Fruit fly (Drosophila melanogaster): ENCODE data around the gene Acer.

The Acer gene

DNA sequence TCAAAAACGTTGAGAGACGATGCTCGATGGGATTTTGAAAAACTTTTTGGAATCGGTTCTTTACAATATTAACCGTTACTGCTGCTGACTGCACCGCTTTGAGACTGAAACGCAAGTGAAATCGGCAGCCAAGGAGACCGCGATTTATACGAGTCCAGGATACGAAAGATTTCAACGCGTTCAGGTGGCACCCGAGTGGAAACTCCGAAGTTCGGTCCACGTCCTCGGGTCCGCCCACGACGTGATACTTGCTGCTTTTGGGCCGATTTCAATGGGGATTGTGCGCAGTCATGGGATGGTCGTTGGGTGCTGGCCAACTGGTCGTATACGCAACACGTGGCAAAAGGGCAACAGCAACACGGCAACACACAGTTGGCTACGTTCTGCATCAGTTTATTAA lies 15.0 kb upstream of the Acer start, which contains the start of gene Dh31:
TSS of gene Dh31 (minus strand) at position 117 of the 400 bp plus-strand sequence.
- no peak for TF ChIP-seq Myc (optimal IDR thresholded peaks at IDR 0.05)

DNA sequence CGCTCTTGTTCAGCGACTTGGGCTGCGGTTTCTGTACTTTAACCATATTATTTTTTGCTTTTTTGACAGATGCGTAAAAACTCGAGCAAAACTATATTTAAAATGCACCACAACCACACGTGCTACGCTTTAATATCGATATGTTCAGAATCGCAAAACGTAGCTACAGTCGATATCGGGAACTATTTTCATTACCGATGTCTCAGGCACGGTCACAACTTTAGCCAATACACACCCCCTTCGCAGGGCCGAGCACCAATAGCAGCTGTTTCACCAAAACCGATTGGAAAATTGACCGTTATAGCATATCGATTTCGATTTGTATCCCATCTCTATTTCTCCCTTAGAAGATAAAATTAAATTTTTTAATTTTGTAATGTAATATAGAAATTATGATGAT lies 10.0 kb upstream of the Acer start, which contains the start of gene CG13096:
TSS of gene CG13096 (minus strand) at position 144 of the 400 bp plus-strand sequence.
- no peak for TF ChIP-seq psq (optimal IDR thresholded peaks at IDR 0.05)
- no peak for TF ChIP-seq h (optimal IDR thresholded peaks at IDR 0.05)
- TF ChIP-seq Myc (optimal IDR thresholded peaks at IDR 0.05), result no peak
- no peak for TF ChIP-seq Sin3A (optimal IDR thresholded peaks at IDR 0.05)
- no peak for TF ChIP-seq insv (optimal IDR thresholded peaks at IDR 0.05)
- no peak for TF ChIP-seq ttk (optimal IDR thresholded peaks at IDR 0.05)

dm6 chr2L:8514748-8515147 lies 7.0 kb upstream of the Acer start, which contains the start of the genes CG13097 and PIG-U:
Gene CG13097 (minus strand): TSS chr2L:8514868.
Gene PIG-U (plus strand): TSS chr2L:8515096.
- TF ChIP-seq psq (optimal IDR thresholded peaks at IDR 0.05) (no peak), insv (optimal IDR thresholded peaks at IDR 0.05) (no peak), Sin3A (optimal IDR thresholded peaks at IDR 0.05) (no peak), Myc (optimal IDR thresholded peaks at IDR 0.05) (no peak), ttk (optimal IDR thresholded peaks at IDR 0.05) (no peak), h (optimal IDR thresholded peaks at IDR 0.05) (no peak)

dm6 chr2L:8517256-8517694 lies 4.5 kb upstream of the Acer start, which contains the start of the genes mRpL51 and Uba4:
Gene mRpL51 (minus strand): TSS chr2L:8517380.
Gene Uba4 (plus strand): TSS chr2L:8517411.
- TF ChIP-seq h (optimal IDR thresholded peaks at IDR 0.05) (no peak), Sin3A (optimal IDR thresholded peaks at IDR 0.05) (no peak), psq (optimal IDR thresholded peaks at IDR 0.05) (no peak), insv (optimal IDR thresholded peaks at IDR 0.05) (no peak)

- no peak for TF ChIP-seq psq (optimal IDR thresholded peaks at IDR 0.05)
Measured at dm6 chr2L:8519390-8519789, 2.3 kb upstream of the Acer start, which contains the start of gene Sgp. Gene Sgp (plus strand): TSS chr2L:8519690.

dm6 chr2L:8522781-8523180 lies 1.0 kb downstream of the Acer start:
- TF ChIP-seq insv (optimal IDR thresholded peaks at IDR 0.05) (no peak), ttk (optimal IDR thresholded peaks at IDR 0.05) (no peak), Sin3A (optimal IDR thresholded peaks at IDR 0.05) (no peak), Myc (optimal IDR thresholded peaks at IDR 0.05) (no peak), h (optimal IDR thresholded peaks at IDR 0.05) (no peak)

dm6 chr2L:8525000-8525399 lies 3.3 kb downstream of the Acer start:
- TF ChIP-seq Sin3A (optimal IDR thresholded peaks at IDR 0.05) (no peak), ttk (optimal IDR thresholded peaks at IDR 0.05) (no peak), h (optimal IDR thresholded peaks at IDR 0.05) (no peak), psq (optimal IDR thresholded peaks at IDR 0.05) (no peak)

- TF ChIP-seq h (optimal IDR thresholded peaks at IDR 0.05) (no peak), Myc (optimal IDR thresholded peaks at IDR 0.05) (no peak), insv (optimal IDR thresholded peaks at IDR 0.05) (no peak), ttk (optimal IDR thresholded peaks at IDR 0.05) (no peak), Sin3A (optimal IDR thresholded peaks at IDR 0.05) (no peak), psq (optimal IDR thresholded peaks at IDR 0.05) (no peak)
Measured at dm6 chr2L:8528318-8528717, 6.6 kb downstream of the Acer start, which contains the start of the genes lmgA and lmgB. Gene lmgA (minus strand): TSS chr2L:8528618. Gene lmgB (minus strand): TSS chr2L:8528618.

DNA sequence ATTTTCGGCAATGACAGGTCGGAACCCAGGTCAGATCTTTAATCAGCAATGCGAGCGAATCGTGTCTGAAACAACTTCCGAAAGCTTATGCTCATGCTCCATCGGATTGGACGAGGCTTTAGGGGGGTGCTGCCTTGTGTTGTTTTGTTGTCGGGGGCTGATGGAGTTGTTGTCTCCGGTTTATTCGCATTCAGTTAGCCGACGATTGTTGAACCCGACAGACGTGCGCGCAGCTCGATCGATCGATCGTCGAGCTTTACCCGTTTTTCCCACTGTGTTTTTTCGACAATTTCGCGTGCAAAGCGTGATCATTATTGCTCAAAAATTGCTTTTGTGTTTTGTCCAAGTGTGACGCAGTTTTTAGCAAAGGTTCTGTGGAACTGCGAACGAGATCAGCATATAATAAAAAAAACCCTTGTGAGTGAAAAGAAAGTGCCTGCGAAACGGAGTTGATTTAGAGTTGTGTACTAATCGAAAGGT lies 7.3 kb downstream of the Acer start, which contains the start of gene CG17834:
TSS of gene CG17834 (plus strand) at position 191 of the 480 bp plus-strand sequence.
- TF ChIP-seq Myc (optimal IDR thresholded peaks at IDR 0.05) (no peak), ttk (optimal IDR thresholded peaks at IDR 0.05) (no peak), insv (optimal IDR thresholded peaks at IDR 0.05) (no peak), psq (optimal IDR thresholded peaks at IDR 0.05) (no peak), Sin3A (optimal IDR thresholded peaks at IDR 0.05) (no peak), h (optimal IDR thresholded peaks at IDR 0.05) (no peak)

DNA sequence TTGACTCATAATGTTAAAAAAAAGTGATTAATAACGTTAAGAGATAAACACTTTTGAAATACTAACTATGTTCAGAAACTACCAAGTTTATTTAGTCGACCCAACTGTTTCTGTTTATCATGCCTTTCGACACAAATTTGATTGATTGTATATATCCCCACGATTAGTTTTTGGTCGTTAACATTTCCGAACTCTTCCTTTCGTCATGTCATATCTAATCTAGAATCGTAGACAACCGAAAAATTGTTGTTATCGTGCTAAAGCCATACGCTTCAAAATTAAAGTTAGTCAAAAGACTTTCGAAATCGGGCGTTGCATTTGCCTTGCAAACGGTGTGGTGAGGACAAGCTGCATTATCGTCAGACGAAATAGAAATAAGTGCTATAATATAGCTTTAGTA lies 8.5 kb downstream of the Acer start:
- TF ChIP-seq Myc (optimal IDR thresholded peaks at IDR 0.05), result no peak
- no peak for TF ChIP-seq h (optimal IDR thresholded peaks at IDR 0.05)
- TF ChIP-seq ttk (optimal IDR thresholded peaks at IDR 0.05), result no peak
- no peak for TF ChIP-seq insv (optimal IDR thresholded peaks at IDR 0.05)
- no peak for TF ChIP-seq psq (optimal IDR thresholded peaks at IDR 0.05)
- TF ChIP-seq Sin3A (optimal IDR thresholded peaks at IDR 0.05), result no peak

dm6 chr2L:8532790-8533189 lies 11.1 kb downstream of the Acer start:
- TF ChIP-seq psq (optimal IDR thresholded peaks at IDR 0.05) (no peak), h (optimal IDR thresholded peaks at IDR 0.05) (no peak), ttk (optimal IDR thresholded peaks at IDR 0.05) (no peak), insv (optimal IDR thresholded peaks at IDR 0.05) (no peak), Sin3A (optimal IDR thresholded peaks at IDR 0.05) (no peak), Myc (optimal IDR thresholded peaks at IDR 0.05) (no peak)

dm6 chr2L:8533632-8534031 lies 11.9 kb downstream of the Acer start:
- TF ChIP-seq psq (optimal IDR thresholded peaks at IDR 0.05) (no peak), insv (optimal IDR thresholded peaks at IDR 0.05) (no peak), Sin3A (optimal IDR thresholded peaks at IDR 0.05) (no peak), Myc (optimal IDR thresholded peaks at IDR 0.05) (no peak), h (optimal IDR thresholded peaks at IDR 0.05) (no peak), ttk (optimal IDR thresholded peaks at IDR 0.05) (no peak)

- TF ChIP-seq Myc (optimal IDR thresholded peaks at IDR 0.05), result no peak
Measured at dm6 chr2L:8534118-8534514, 12.4 kb downstream of the Acer start.

All from Kc167 (cell line).